Worm (Caenorhabditis elegans) whole organism, L4 larva: ENCODE results near the gene fut-3.
"Not testable (repeated sequence)": the region's sequence is repeated elsewhere in the genome, so short reads cannot be mapped to it uniquely, and the experiment has no call there.

Source experiments
- F37D6.2 ChIP-seq: sonication (generic microtip); optimal IDR thresholded peaks from 2 replicates; lab custom pipeline; 2016; ENCODE audit warnings: mild to moderate bottlenecking, missing genetic modification characterization, missing compliant biosample characterization
- Y5F2A.4 ChIP-seq: fragments of 200-800 bp; sonication (Bioruptor generic); optimal IDR thresholded peaks from 2 replicates; lab custom pipeline; 2018; ENCODE audit warnings: mild to moderate bottlenecking, missing genetic modification characterization, missing compliant biosample characterization
- ama-1 ChIP-seq: fragments of 150-350 bp; optimal IDR thresholded peaks from 2 replicates; lab custom pipeline; 2014; ENCODE audit warnings: inconsistent platforms, mixed read lengths
- ces-1 ChIP-seq: fragments of 150-350 bp; sonication (generic microtip); optimal IDR thresholded peaks from 4 replicates; lab custom pipeline; 2014; ENCODE audit warnings: missing biosample characterization, missing genetic modification reagents, missing genetic modification characterization
- fkh-10 ChIP-seq: fragments of 150-350 bp; optimal IDR thresholded peaks from 2 replicates; lab custom pipeline; 2014; ENCODE audit warnings: missing biosample characterization, missing genetic modification reagents, missing genetic modification characterization
- fos-1 ChIP-seq: fragments of 150-350 bp; optimal IDR thresholded peaks from 2 replicates; lab custom pipeline; 2014; ENCODE audit warnings: missing biosample characterization, missing genetic modification characterization
- lsy-2 ChIP-seq, 2 experiments: fragments of 150-350 bp in 1 of 2; sonication (generic microtip) in 1 of 2; optimal IDR thresholded peaks; 2 replicates each; lab custom pipeline; 2014 to 2017; ENCODE audit warnings: missing biosample characterization in 2 of 2, missing genetic modification characterization in 2 of 2
- nhr-237 ChIP-seq: sonication (generic microtip); optimal IDR thresholded peaks from 2 replicates; lab custom pipeline; 2017; ENCODE audit warnings: missing biosample characterization, missing genetic modification characterization
- nhr-76 ChIP-seq: fragments of 150-350 bp; optimal IDR thresholded peaks from 2 replicates; lab custom pipeline; 2014; ENCODE audit warnings: missing biosample characterization, missing genetic modification characterization
- sdz-12 ChIP-seq: fragments of 200-800 bp; sonication (Bioruptor generic); optimal IDR thresholded peaks from 2 replicates; lab custom pipeline; 2018; ENCODE audit warnings: mild to moderate bottlenecking, missing genetic modification characterization, missing compliant biosample characterization
- unc-39 ChIP-seq: sonication (generic microtip); optimal IDR thresholded peaks from 2 replicates; lab custom pipeline; 2017; ENCODE audit warnings: missing biosample characterization, missing genetic modification characterization

DNA sequence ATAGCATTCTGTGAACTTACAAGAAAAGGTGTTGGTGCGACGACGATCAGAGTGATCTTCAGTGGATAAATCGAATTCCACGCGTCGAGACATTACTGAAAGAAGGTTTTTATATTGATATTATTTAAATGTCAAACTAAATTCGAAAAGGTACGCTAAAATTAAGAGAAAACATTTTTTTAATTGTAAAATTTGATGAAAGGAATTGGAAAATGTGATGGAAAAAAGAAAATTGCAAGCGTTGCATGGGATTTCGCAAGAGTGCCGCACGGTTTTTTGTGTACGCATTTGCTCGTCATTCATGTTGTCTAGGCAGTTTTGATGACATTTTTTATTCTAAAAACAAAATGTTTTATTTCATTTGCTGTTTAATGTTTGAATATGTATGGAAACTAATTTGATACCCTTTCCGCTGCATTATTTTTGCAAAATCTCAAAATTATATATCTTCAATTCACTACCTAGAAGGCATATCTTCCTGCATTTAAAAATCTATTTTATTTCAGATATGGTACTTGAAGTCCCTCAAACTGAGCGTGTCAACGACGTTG lies 28.6 kb downstream of the fut-3 start, which contains the start of the genes F59E12.6 and npl-4.1:
- TF ChIP-seq F37D6.2; ces-1; sdz-12 (GFP tag; lab: Kevin White, UChicago); fos-1 (tag; lab: Kevin White, UChicago); lsy-2 (tag; optimal IDR thresholded peaks at IDR 0.05; lab: Kevin White, UChicago); nhr-76 (tag; lab: Kevin White, UChicago); unc-39; nhr-237 (tag; lab: Kevin White, UChicago); Y5F2A.4 (GFP tag; lab: Kevin White, UChicago); fkh-10; ama-1 (lab: Kevin White, UChicago): not testable (repeated sequence)
